Worm (Caenorhabditis elegans): ENCODE data around the gene Y44A6D.5.

DNA sequence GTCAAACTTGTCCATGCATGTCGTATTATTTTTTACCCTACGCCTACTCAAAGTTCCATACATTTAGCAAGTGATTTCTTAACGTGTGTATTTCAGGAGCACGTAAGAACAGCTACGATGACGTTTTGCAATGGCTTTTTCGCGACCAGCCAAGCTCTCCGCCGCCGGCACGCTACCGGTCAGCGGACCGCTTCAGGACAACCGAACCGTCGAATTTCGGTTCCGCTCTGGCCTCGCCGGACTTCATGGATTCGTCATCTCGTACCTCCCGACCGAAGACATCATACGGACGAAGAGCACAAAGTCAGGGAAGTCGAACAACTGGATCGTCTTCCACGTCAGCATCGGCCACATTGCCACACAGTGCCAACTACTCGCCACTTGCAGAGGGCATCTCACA lies 19.2 kb downstream of the Y44A6D.5 start:
- TF ChIP-seq ref-1 (GFP tag; conservative IDR thresholded peaks at IDR 0.05): no peak
- no peak for TF ChIP-seq med-1 (GFP tag; optimal IDR thresholded peaks at IDR 0.05; ENCODE audit: insufficient read depth)

All from whole organism, midembryonic.